Fruit fly (Drosophila melanogaster) whole organism, pupa: ENCODE data around the gene CG1582.

Experiments used
- CG10348 ChIP-seq: fragments of 200-800 bp; sonication (Bioruptor generic); IDR thresholded peaks from 2 replicates; pipeline ENCODE4 v1.3.6; 2022; ENCODE audit warnings: missing biosample characterization, missing genetic modification characterization
- CG17806 ChIP-seq: fragments of 200-800 bp; sonication (Bioruptor generic); optimal IDR thresholded peaks from 2 replicates; lab custom pipeline; 2018; ENCODE audit warnings: missing biosample characterization, mild to moderate bottlenecking, missing genetic modification characterization, moderate library complexity
- CG32121 ChIP-seq: fragments of 200-800 bp; sonication (Bioruptor generic); IDR thresholded peaks from 2 replicates; pipeline ENCODE4 v1.3.6; 2022; ENCODE audit warnings: missing biosample characterization, missing genetic modification characterization
- CG4496 ChIP-seq: fragments of 200-800 bp; sonication (Bioruptor generic); IDR thresholded peaks from 3 replicates; pipeline ENCODE4 v1.3.6; 2022; ENCODE audit warnings: missing biosample characterization, missing genetic modification characterization
- CG8159 ChIP-seq: fragments of 200-800 bp; sonication (Bioruptor generic); optimal IDR thresholded peaks from 3 replicates; lab custom pipeline; 2018; ENCODE audit warnings: missing biosample characterization, mild to moderate bottlenecking, missing genetic modification characterization, moderate library complexity
- CG8301 ChIP-seq: fragments of 200-800 bp; sonication (Bioruptor generic); optimal IDR thresholded peaks from 2 replicates; lab custom pipeline; 2018; ENCODE audit warnings: missing biosample characterization, mild to moderate bottlenecking, missing genetic modification characterization
- CG9948 ChIP-seq: fragments of 200-800 bp; sonication (Bioruptor generic); optimal IDR thresholded peaks from 2 replicates; lab custom pipeline; 2018; ENCODE audit warnings: missing biosample characterization, mild to moderate bottlenecking, missing genetic modification characterization, moderate library complexity
- D1 ChIP-seq: fragments of 200-800 bp; sonication (Bioruptor generic); optimal IDR thresholded peaks from 2 replicates; lab custom pipeline; 2018; ENCODE audit warnings: missing biosample characterization, mild to moderate bottlenecking, missing genetic modification characterization, moderate library complexity
- EcR ChIP-seq: fragments of 200-800 bp; sonication (Bioruptor generic); optimal IDR thresholded peaks from 3 replicates; lab custom pipeline; 2019; ENCODE audit warnings: missing biosample characterization, missing genetic modification characterization, mild to moderate bottlenecking, moderate library complexity, missing genetic modification reagents
- Ets98B ChIP-seq: fragments of 200-800 bp; sonication (Bioruptor generic); IDR thresholded peaks from 2 replicates; pipeline ENCODE4 v1.3.6; 2022; ENCODE audit warnings: missing biosample characterization, missing genetic modification characterization
- Pif1A ChIP-seq: fragments of 200-800 bp; sonication (Bioruptor generic); optimal IDR thresholded peaks from 3 replicates; lab custom pipeline; 2016; ENCODE audit warnings: missing biosample characterization, missing genetic modification characterization
- fd96Ca ChIP-seq: fragments of 200-800 bp; sonication (Bioruptor generic); IDR thresholded peaks from 3 replicates; pipeline ENCODE4 v1.3.6; 2022; ENCODE audit warnings: missing biosample characterization, missing genetic modification characterization
- rn ChIP-seq: fragments of 200-800 bp; sonication (Bioruptor generic); IDR thresholded peaks from 2 replicates; pipeline ENCODE4 v1.3.6; 2022; ENCODE audit warnings: missing biosample characterization, missing genetic modification characterization

dm6 chrX:10887643-10888042, 11.5 kb downstream of the CG1582 start:
- no peak for TF ChIP-seq CG9948
- no peak for TF ChIP-seq EcR (GFP tag; lab: Kevin White, UChicago)
- no peak for TF ChIP-seq CG4496 (GFP tag; lab: Robert Waterston, UW)
- TF ChIP-seq CG10348 (GFP tag; lab: Robert Waterston, UW): no peak
- TF ChIP-seq Pif1A (GFP tag; lab: Kevin White, UChicago): no peak
- no peak for TF ChIP-seq D1
- no peak for TF ChIP-seq CG8159
- TF ChIP-seq CG32121 (GFP tag; lab: Robert Waterston, UW): no peak
- no peak for TF ChIP-seq CG8301 (tag; lab: Kevin White, UChicago)
- TF ChIP-seq fd96Ca: no peak
- TF ChIP-seq CG17806 (tag; lab: Kevin White, UChicago): no peak
- no peak for TF ChIP-seq rn (GFP tag; lab: Robert Waterston, UW)
- TF ChIP-seq Ets98B (GFP tag; lab: Robert Waterston, UW): no peak
